Fruit fly (Drosophila melanogaster) whole organism, embryonic: ENCODE measurements around the gene Prx5.
A peak's percentile ranks its signal among the peaks of the same experiment; 100 is the strongest.

Source experiments
- Adf1 ChIP-seq: fragments of 200-800 bp; sonication (Bioruptor generic); IDR thresholded peaks from 2 replicates; pipeline ENCODE4 v1.3.6; 2022; ENCODE audit warnings: missing biosample characterization, missing genetic modification characterization
- Atf6 ChIP-seq: fragments of 200-800 bp; sonication (Bioruptor generic); IDR thresholded peaks from 2 replicates; pipeline ENCODE4 v1.3.6; 2022; ENCODE audit warnings: missing biosample characterization, missing genetic modification characterization
- Bgb ChIP-seq: fragments of 200-800 bp; sonication (Bioruptor generic); IDR thresholded peaks from 2 replicates; pipeline ENCODE4 v1.3.6; 2022; ENCODE audit warnings: missing biosample characterization, missing genetic modification characterization; ENCODE audit not compliant: partially characterized antibody
- CG10462 ChIP-seq: fragments of 200-800 bp; sonication (Bioruptor generic); optimal IDR thresholded peaks from 2 replicates; lab custom pipeline; 2016; ENCODE audit warnings: missing biosample characterization, missing genetic modification characterization
- CG10543 ChIP-seq: fragments of 200-800 bp; sonication (Bioruptor generic); optimal IDR thresholded peaks from 3 replicates; lab custom pipeline; 2017; ENCODE audit warnings: missing biosample characterization, mild to moderate bottlenecking, missing genetic modification characterization, moderate library complexity
- CG11085 ChIP-seq: fragments of 200-800 bp; sonication (Bioruptor generic); IDR thresholded peaks from 2 replicates; pipeline ENCODE4 v1.3.6; 2022; ENCODE audit warnings: missing biosample characterization, missing genetic modification characterization
- CG11093 ChIP-seq: fragments of 200-800 bp; sonication (Bioruptor generic); IDR thresholded peaks from 3 replicates; pipeline ENCODE4 v1.3.6; 2022; ENCODE audit warnings: missing biosample characterization, missing genetic modification characterization
- CG12155 ChIP-seq: fragments of 200-800 bp; sonication (Bioruptor generic); optimal IDR thresholded peaks from 3 replicates; lab custom pipeline; 2016; ENCODE audit warnings: missing biosample characterization, missing genetic modification characterization
- CG17612 ChIP-seq: fragments of 200-800 bp; sonication (Bioruptor generic); IDR thresholded peaks from 2 replicates; pipeline ENCODE4 v1.3.6; 2022; ENCODE audit warnings: missing biosample characterization, missing genetic modification characterization
- CG2875 ChIP-seq: fragments of 200-800 bp; sonication (Bioruptor generic); optimal IDR thresholded peaks from 2 replicates; lab custom pipeline; 2017; ENCODE audit warnings: missing biosample characterization, mild to moderate bottlenecking, missing genetic modification characterization, missing genetic modification reagents
- CG31365 ChIP-seq: fragments of 200-800 bp; sonication (Bioruptor generic); optimal IDR thresholded peaks from 2 replicates; lab custom pipeline; 2018; ENCODE audit warnings: missing biosample characterization, mild to moderate bottlenecking, missing genetic modification characterization
- CG31441 ChIP-seq: fragments of 200-800 bp; sonication (Bioruptor generic); IDR thresholded peaks from 2 replicates; pipeline ENCODE4 v1.3.6; 2022; ENCODE audit warnings: missing biosample characterization, missing genetic modification characterization
- CG33557 ChIP-seq: fragments of 200-800 bp; sonication (Bioruptor generic); optimal IDR thresholded peaks from 2 replicates; lab custom pipeline; 2019; ENCODE audit warnings: missing biosample characterization, mild to moderate bottlenecking, missing genetic modification characterization, moderate library complexity
- CG3407 ChIP-seq: fragments of 200-800 bp; sonication (Bioruptor generic); optimal IDR thresholded peaks from 2 replicates; lab custom pipeline; 2018; ENCODE audit warnings: missing biosample characterization, mild to moderate bottlenecking, missing genetic modification characterization
- CG34422 ChIP-seq: fragments of 200-800 bp; sonication (Bioruptor generic); IDR thresholded peaks from 3 replicates; pipeline ENCODE4 v1.3.6; 2022; ENCODE audit warnings: missing biosample characterization, missing genetic modification characterization
- CG3726 ChIP-seq: fragments of 200-800 bp; sonication (Bioruptor generic); IDR thresholded peaks from 3 replicates; pipeline ENCODE4, ENCODE4 v1.3.6; 2022; ENCODE audit warnings: missing biosample characterization, missing genetic modification characterization
- CG6254 ChIP-seq: fragments of 200-800 bp; sonication (Bioruptor generic); optimal IDR thresholded peaks from 3 replicates; lab custom pipeline; 2017; ENCODE audit warnings: mild to moderate bottlenecking, missing biosample characterization, missing genetic modification reagents, missing genetic modification characterization
- CG6813 ChIP-seq: fragments of 200-800 bp; sonication (Bioruptor generic); optimal IDR thresholded peaks from 2 replicates; lab custom pipeline; 2017; ENCODE audit warnings: missing biosample characterization, missing genetic modification characterization, mild to moderate bottlenecking, moderate library complexity, missing genetic modification reagents
- CG9817 ChIP-seq: fragments of 200-800 bp; sonication (Bioruptor generic); optimal IDR thresholded peaks from 2 replicates; lab custom pipeline; 2018; ENCODE audit warnings: missing biosample characterization, mild to moderate bottlenecking, missing genetic modification characterization, moderate library complexity
- Camta ChIP-seq: fragments of 200-800 bp; sonication (Bioruptor generic); optimal IDR thresholded peaks from 2 replicates; lab custom pipeline; 2016; ENCODE audit warnings: missing biosample characterization, missing genetic modification characterization
- Chrac-16 ChIP-seq: fragments of 200-800 bp; sonication (Bioruptor generic); optimal IDR thresholded peaks from 3 replicates; lab custom pipeline; 2016; ENCODE audit warnings: missing biosample characterization, missing genetic modification characterization
- CrebB ChIP-seq: fragments of 200-800 bp; sonication (Bioruptor generic); optimal IDR thresholded peaks from 3 replicates; lab custom pipeline; 2018; ENCODE audit warnings: missing biosample characterization, mild to moderate bottlenecking, missing genetic modification characterization
- Dad ChIP-seq: fragments of 200-800 bp; sonication (Bioruptor generic); optimal IDR thresholded peaks from 3 replicates; lab custom pipeline; 2016; ENCODE audit warnings: missing biosample characterization, missing genetic modification characterization
- Gug ChIP-seq: fragments of 200-800 bp; sonication (Bioruptor generic); IDR thresholded peaks from 4 replicates; pipeline ENCODE4 v1.3.6; 2022; ENCODE audit warnings: missing biosample characterization, missing genetic modification characterization
- Hsf ChIP-seq: fragments of 200-800 bp; sonication (Bioruptor generic); optimal IDR thresholded peaks from 3 replicates; lab custom pipeline; 2016; ENCODE audit warnings: missing biosample characterization, missing genetic modification characterization
- Lpt ChIP-seq: fragments of >200 bp; optimal IDR thresholded peaks from 2 replicates; lab custom pipeline; 2018; ENCODE audit warnings: missing biosample characterization, missing genetic modification characterization
- MBD-R2 ChIP-seq: fragments of 200-800 bp; sonication (Bioruptor generic); IDR thresholded peaks from 2 replicates; pipeline ENCODE4 v1.3.6; 2022; ENCODE audit warnings: missing biosample characterization, missing genetic modification characterization
- Spps ChIP-seq: fragments of 200-800 bp; sonication (Bioruptor generic); optimal IDR thresholded peaks from 2 replicates; lab custom pipeline; 2018; ENCODE audit warnings: missing biosample characterization, mild to moderate bottlenecking, missing genetic modification characterization
- YL-1 ChIP-seq: fragments of 200-800 bp; sonication (Bioruptor generic); optimal IDR thresholded peaks from 3 replicates; lab custom pipeline; 2017; ENCODE audit warnings: missing biosample characterization, mild to moderate bottlenecking, missing genetic modification characterization
- bowl ChIP-seq: fragments of 200-800 bp; sonication (Bioruptor generic); IDR thresholded peaks from 2 replicates; pipeline ENCODE4 v1.3.6; 2022; ENCODE audit warnings: missing biosample characterization, missing genetic modification characterization
- bsh ChIP-seq, 2 experiments: fragments of 200-800 bp; sonication (Bioruptor generic); optimal IDR thresholded peaks; 2 replicates each; lab custom pipeline; 2017 to 2018; ENCODE audit warnings: mild to moderate bottlenecking in 2 of 2, missing biosample characterization in 2 of 2, missing genetic modification characterization in 2 of 2, moderate library complexity in 1 of 2
- cato ChIP-seq: fragments of 200-800 bp; sonication (Bioruptor generic); optimal IDR thresholded peaks from 2 replicates; lab custom pipeline; 2016; ENCODE audit warnings: missing biosample characterization, missing genetic modification characterization, borderline replicate concordance
- ci ChIP-seq: fragments of 200-800 bp; sonication (Bioruptor generic); IDR thresholded peaks from 3 replicates; pipeline ENCODE4 v1.3.6; 2022; ENCODE audit warnings: missing biosample characterization, missing genetic modification characterization
- da ChIP-seq: fragments of 200-800 bp; sonication (Bioruptor generic); optimal IDR thresholded peaks from 2 replicates; lab custom pipeline; 2016; ENCODE audit warnings: missing biosample characterization, missing genetic modification characterization
- dmrt99B ChIP-seq: fragments of 200-800 bp; sonication (Bioruptor generic); optimal IDR thresholded peaks from 2 replicates; lab custom pipeline; 2018; ENCODE audit warnings: missing biosample characterization, mild to moderate bottlenecking, missing genetic modification characterization, moderate library complexity
- dysf ChIP-seq: fragments of 200-800 bp; sonication (Bioruptor generic); IDR thresholded peaks from 3 replicates; pipeline ENCODE4 v1.3.6; 2022; ENCODE audit warnings: missing biosample characterization, missing genetic modification characterization
- exex ChIP-seq: fragments of 200-800 bp; sonication (Bioruptor generic); optimal IDR thresholded peaks from 4 replicates; lab custom pipeline; 2018; ENCODE audit warnings: missing biosample characterization, mild to moderate bottlenecking, missing genetic modification characterization, moderate library complexity
- hth ChIP-seq: fragments of >200 bp; optimal IDR thresholded peaks from 2 replicates; lab custom pipeline; 2017; ENCODE audit warnings: inconsistent platforms
- inv ChIP-seq: fragments of 200-800 bp; sonication (Bioruptor generic); IDR thresholded peaks from 2 replicates; pipeline ENCODE4 v1.3.6; 2022; ENCODE audit warnings: missing biosample characterization, missing genetic modification characterization; ENCODE audit not compliant: partially characterized antibody
- ken ChIP-seq: fragments of 200-800 bp; sonication (Bioruptor generic); IDR thresholded peaks from 3 replicates; pipeline ENCODE4 v1.3.6; 2022; ENCODE audit warnings: missing biosample characterization, missing genetic modification characterization
- pita ChIP-seq: fragments of 200-800 bp; sonication (Bioruptor generic); optimal IDR thresholded peaks from 2 replicates; lab custom pipeline; 2017; ENCODE audit warnings: missing biosample characterization, mild to moderate bottlenecking, missing genetic modification characterization
- ranshi ChIP-seq: fragments of 200-800 bp; sonication (Bioruptor generic); IDR thresholded peaks from 2 replicates; pipeline ENCODE4 v1.3.6; 2022; ENCODE audit warnings: missing biosample characterization, missing genetic modification characterization
- ro ChIP-seq: fragments of 200-800 bp; sonication (Bioruptor generic); IDR thresholded peaks from 2 replicates; pipeline ENCODE4 v1.3.6; 2022; ENCODE audit warnings: missing biosample characterization, missing genetic modification characterization
- sens-2 ChIP-seq: fragments of 200-800 bp; sonication (Bioruptor generic); IDR thresholded peaks from 2 replicates; pipeline ENCODE4 v1.3.6; 2022; ENCODE audit warnings: missing biosample characterization, missing genetic modification characterization
- tap ChIP-seq: fragments of 200-800 bp; optimal IDR thresholded peaks from 3 replicates; lab custom pipeline; 2019; ENCODE audit warnings: missing biosample characterization, mild to moderate bottlenecking, missing genetic modification characterization, moderate library complexity
- trem ChIP-seq: fragments of 200-800 bp; optimal IDR thresholded peaks from 3 replicates; lab custom pipeline; 2019; ENCODE audit warnings: missing biosample characterization, mild to moderate bottlenecking, missing genetic modification characterization, moderate library complexity
- unpg ChIP-seq: fragments of 200-800 bp; sonication (Bioruptor generic); optimal IDR thresholded peaks from 3 replicates; lab custom pipeline; 2018; ENCODE audit warnings: missing biosample characterization, mild to moderate bottlenecking, missing genetic modification characterization, moderate library complexity
- vvl ChIP-seq: fragments of 200-800 bp; sonication (Bioruptor generic); IDR thresholded peaks from 2 replicates; pipeline ENCODE4 v1.3.6; 2022; ENCODE audit warnings: missing biosample characterization, missing genetic modification characterization
- wdn ChIP-seq: fragments of 200-800 bp; sonication (Bioruptor generic); IDR thresholded peaks from 2 replicates; pipeline ENCODE4 v1.3.6; 2022; ENCODE audit warnings: missing biosample characterization, missing genetic modification characterization
- yki ChIP-seq: fragments of >200 bp; optimal IDR thresholded peaks from 3 replicates; lab custom pipeline; 2018

Gene Prx5

DNA sequence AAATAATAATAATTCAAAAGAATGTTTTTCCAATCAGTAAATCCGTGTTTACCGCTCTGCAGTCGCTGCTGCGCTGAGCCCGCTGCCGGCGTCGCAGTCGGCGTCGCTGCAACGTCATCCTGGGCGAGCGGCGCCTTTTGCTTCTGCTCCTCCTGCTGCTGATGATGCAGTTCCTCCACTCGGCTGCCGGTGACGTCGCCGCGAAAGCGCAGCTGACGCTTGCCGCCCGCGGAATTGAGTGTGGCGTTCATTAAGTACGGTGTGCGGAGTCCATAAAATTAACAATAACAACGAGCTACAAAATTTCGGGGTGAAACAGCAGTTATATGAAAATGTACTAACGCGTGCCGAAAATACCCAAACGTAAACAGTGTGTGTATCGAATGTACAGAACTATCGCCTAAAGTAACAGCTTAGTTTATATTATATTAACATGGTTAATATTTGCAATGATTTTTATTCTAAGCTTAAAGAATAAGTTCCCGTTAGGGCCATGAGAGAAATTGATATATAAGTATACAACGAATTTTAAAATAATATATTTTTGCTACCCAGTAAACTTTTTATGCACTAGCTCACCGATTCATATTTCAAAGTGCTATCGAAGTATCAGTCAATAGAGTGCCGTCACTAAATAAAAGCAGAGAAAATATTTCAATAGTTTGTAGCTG, 2.9 kb downstream of the Prx5 start, which contains the start of the genes CG7218 and Cbp20 (continued):
- TF ChIP-seq CG2875 (no peak), yki (lab: Kevin White, UChicago) (no peak), Chrac-16 (GFP tag; lab: Kevin White, UChicago) (peak; percentile 73), ranshi (GFP tag; lab: Robert Waterston, UW) (peak; percentile 78), YL-1 (GFP tag; lab: Kevin White, UChicago) (peak; percentile 79), trem (tag; lab: Kevin White, UChicago) (peak; percentile 83), wdn (GFP tag; lab: Robert Waterston, UW) (peak; percentile 64; the same call in 1 of the 2 replicates), dysf (peak; percentile 76), da (GFP tag; lab: Kevin White, UChicago) (peak; percentile 2), sens-2 (GFP tag; lab: Robert Waterston, UW) (peak; percentile 48; the same call in 1 of the 2 replicates), Atf6 (GFP tag; lab: Robert Waterston, UW) (peak; percentile 59), Lpt (GFP tag; lab: Kevin White, UChicago) (no peak), CG10543 (GFP tag; lab: Kevin White, UChicago) (peak; percentile 52), bsh (GFP tag; optimal IDR thresholded peaks at IDR 0.05; lab: Kevin White, UChicago) (peak in 1 of 2 experiments; percentile 43), CG34422 (peak; percentile 23; the same call in 2 of the 3 replicates), Adf1 (peak; percentile 95), ro (no peak), Hsf (peak; percentile 69), Camta (peak; percentile 52), Dad (GFP tag; lab: Kevin White, UChicago) (peak; percentile 16), CG3407 (GFP tag; lab: Kevin White, UChicago) (no peak), CG31441 (GFP tag; lab: Robert Waterston, UW) (peak; percentile 65), cato (GFP tag; lab: Kevin White, UChicago) (peak; percentile 35), CG10462 (GFP tag; lab: Kevin White, UChicago) (peak; percentile 45), CG11085 (GFP tag; lab: Robert Waterston, UW) (peak; percentile 60; the same call in 1 of the 2 replicates), vvl (peak; percentile 82), tap (tag; lab: Kevin White, UChicago) (peak; percentile 49), CG31365 (no peak), ken (GFP tag; lab: Robert Waterston, UW) (peak; percentile 84), CG6813 (GFP tag; lab: Kevin White, UChicago) (peak; percentile 16), dmrt99B (peak; percentile 52), unpg (GFP tag; lab: Kevin White, UChicago) (peak; percentile 61), exex (tag; lab: Kevin White, UChicago) (no peak), pita (GFP tag; lab: Kevin White, UChicago) (no peak), CG17612 (peak; percentile 52; the same call in 1 of the 2 replicates), Bgb (GFP tag; lab: Robert Waterston, UW) (peak; percentile 79), CG9817 (tag; lab: Kevin White, UChicago) (peak; percentile 69), ci (GFP tag; lab: Robert Waterston, UW) (peak; percentile 78), CG6254 (GFP tag; lab: Kevin White, UChicago) (peak; percentile 37), CG11093 (peak; percentile 41; the same call in 1 of the 3 replicates), MBD-R2 (peak; percentile 83), bowl (GFP tag; lab: Robert Waterston, UW) (no peak), CG12155 (GFP tag; lab: Kevin White, UChicago) (peak; percentile 81), hth (lab: Kevin White, UChicago) (no peak), inv (GFP tag; lab: Robert Waterston, UW) (peak; percentile 80), Gug (peak; percentile 91), CG3726 (GFP tag; lab: Robert Waterston, UW) (no peak), CrebB (tag; lab: Kevin White, UChicago) (peak; percentile 3), Spps (peak; percentile 7), CG33557 (GFP tag; lab: Kevin White, UChicago) (peak; percentile 65)
